Worm (Caenorhabditis elegans) whole organism, midembryonic: ENCODE data around the gene Y42G9A.3.

Experiments
- T22C8.4 ChIP-seq: fragments of 200-800 bp; sonication (Bioruptor generic); IDR thresholded peaks from 2 replicates; pipeline ENCODE4 v1.3.6; 2022; ENCODE audit warnings: missing genetic modification characterization, missing compliant biosample characterization
- cog-1 ChIP-seq: sonication (generic microtip); optimal IDR thresholded peaks from 2 replicates; lab custom pipeline; 2016; ENCODE audit warnings: missing genetic modification characterization, missing compliant biosample characterization
- flt-1 ChIP-seq: fragments of 200-800 bp; sonication (Bioruptor generic); IDR thresholded peaks from 2 replicates; pipeline ENCODE4 v1.3.6; 2022; ENCODE audit warnings: missing genetic modification characterization, missing compliant biosample characterization
- klf-2 ChIP-seq: fragments of 200-800 bp; sonication (Bioruptor generic); conservative IDR thresholded peaks from 2 replicates; pipeline ENCODE4 v1.3.6; 2022; ENCODE audit warnings: missing genetic modification reagents, missing genetic modification characterization, missing compliant biosample characterization
- med-1 ChIP-seq: sonication (generic microtip); optimal IDR thresholded peaks from 2 replicates; lab custom pipeline; 2017; ENCODE audit warnings: missing genetic modification characterization, mild to moderate bottlenecking, missing compliant biosample characterization, antibody characterized with exemption, missing genetic modification reagents; ENCODE audit not compliant: insufficient read depth
- ref-1 ChIP-seq: fragments of 200-800 bp; sonication (Bioruptor generic); conservative IDR thresholded peaks from 2 replicates; pipeline ENCODE4 v1.3.6; 2022; ENCODE audit warnings: missing genetic modification reagents, missing genetic modification characterization, missing compliant biosample characterization
- tab-1 ChIP-seq: fragments of 200-800 bp; sonication (Bioruptor generic); IDR thresholded peaks from 2 replicates; pipeline ENCODE4 v1.3.6; 2022; ENCODE audit warnings: missing genetic modification characterization, missing compliant biosample characterization
- ztf-23 ChIP-seq: fragments of 200-800 bp; sonication (Bioruptor generic); IDR thresholded peaks from 2 replicates; pipeline ENCODE4 v1.3.6; 2022; ENCODE audit warnings: missing genetic modification reagents, missing genetic modification characterization, missing compliant biosample characterization
- ztf-29 ChIP-seq: fragments of 200-800 bp; sonication (Bioruptor generic); IDR thresholded peaks from 2 replicates; pipeline ENCODE4 v1.3.6; 2022; ENCODE audit warnings: missing genetic modification reagents, missing genetic modification characterization, missing compliant biosample characterization

Y42G9A.3 gene

ce11 chrIII:6145896-6146295 lies at the start of gene Y42G9A.3:
TSS of gene Y42G9A.3 (plus strand) at chrIII:6146258.
- no peak for TF ChIP-seq ref-1 (GFP tag; lab: Robert Waterston, UW)
- no peak for TF ChIP-seq ztf-23 (GFP tag; lab: Robert Waterston, UW)
- no peak for TF ChIP-seq tab-1 (GFP tag; lab: Robert Waterston, UW)
- TF ChIP-seq flt-1, result no peak
- TF ChIP-seq klf-2 (GFP tag; lab: Robert Waterston, UW), result no peak
- TF ChIP-seq T22C8.4 (GFP tag; lab: Robert Waterston, UW), result no peak
- no peak for TF ChIP-seq cog-1 (tag; lab: Kevin White, UChicago)
- TF ChIP-seq ztf-29, result no peak
- no peak for TF ChIP-seq med-1

- TF ChIP-seq cog-1 (tag; lab: Kevin White, UChicago) (no peak), ref-1 (GFP tag; lab: Robert Waterston, UW) (no peak), ztf-29 (no peak), tab-1 (GFP tag; lab: Robert Waterston, UW) (no peak), ztf-23 (GFP tag; lab: Robert Waterston, UW) (no peak), flt-1 (no peak), med-1 (no peak), klf-2 (GFP tag; lab: Robert Waterston, UW) (no peak), T22C8.4 (GFP tag; lab: Robert Waterston, UW) (no peak)
Measured at ce11 chrIII:6102762-6103161, 43.3 kb upstream of the Y42G9A.3 start, which contains the start of gene C05D10.4. TSS of gene C05D10.4 (minus strand) at chrIII:6102862.

ce11 chrIII:6105897-6106296 lies 40.2 kb upstream of the Y42G9A.3 start:
- TF ChIP-seq med-1 (no peak), tab-1 (GFP tag; lab: Robert Waterston, UW) (no peak), ztf-29 (no peak), cog-1 (tag; lab: Kevin White, UChicago) (no peak), T22C8.4 (GFP tag; lab: Robert Waterston, UW) (no peak), klf-2 (GFP tag; lab: Robert Waterston, UW) (no peak), flt-1 (no peak), ref-1 (GFP tag; lab: Robert Waterston, UW) (no peak), ztf-23 (GFP tag; lab: Robert Waterston, UW) (no peak)

ce11 chrIII:6110187-6110586 lies 35.9 kb upstream of the Y42G9A.3 start:
- no peak for TF ChIP-seq ztf-29
- no peak for TF ChIP-seq T22C8.4 (GFP tag; lab: Robert Waterston, UW)
- TF ChIP-seq ref-1 (GFP tag; lab: Robert Waterston, UW), result no peak
- TF ChIP-seq cog-1 (tag; lab: Kevin White, UChicago), result no peak
- no peak for TF ChIP-seq ztf-23 (GFP tag; lab: Robert Waterston, UW)
- no peak for TF ChIP-seq klf-2 (GFP tag; lab: Robert Waterston, UW)
- TF ChIP-seq flt-1, result no peak
- TF ChIP-seq tab-1 (GFP tag; lab: Robert Waterston, UW), result no peak
- TF ChIP-seq med-1, result no peak

- TF ChIP-seq cog-1 (tag; lab: Kevin White, UChicago), result no peak
- no peak for TF ChIP-seq flt-1
- no peak for TF ChIP-seq T22C8.4 (GFP tag; lab: Robert Waterston, UW)
- no peak for TF ChIP-seq tab-1 (GFP tag; lab: Robert Waterston, UW)
- TF ChIP-seq med-1, result no peak
- TF ChIP-seq ztf-23 (GFP tag; lab: Robert Waterston, UW), result no peak
- no peak for TF ChIP-seq klf-2 (GFP tag; lab: Robert Waterston, UW)
- no peak for TF ChIP-seq ref-1 (GFP tag; lab: Robert Waterston, UW)
- TF ChIP-seq ztf-29, result no peak
Measured at ce11 chrIII:6116281-6116886, 29.7 kb upstream of the Y42G9A.3 start, which contains the start of gene nmt-1. TSS of gene nmt-1 (minus strand) at chrIII:6116331.

- no peak for TF ChIP-seq cog-1 (tag; lab: Kevin White, UChicago)
- TF ChIP-seq med-1, result no peak
- no peak for TF ChIP-seq ztf-29
- TF ChIP-seq ztf-23 (GFP tag; lab: Robert Waterston, UW), result no peak
- no peak for TF ChIP-seq ref-1 (GFP tag; lab: Robert Waterston, UW)
- TF ChIP-seq tab-1 (GFP tag; lab: Robert Waterston, UW), result no peak
- no peak for TF ChIP-seq T22C8.4 (GFP tag; lab: Robert Waterston, UW)
- TF ChIP-seq flt-1, result no peak
- no peak for TF ChIP-seq klf-2 (GFP tag; lab: Robert Waterston, UW)
Measured at ce11 chrIII:6116981-6117380, 29.1 kb upstream of the Y42G9A.3 start.

ce11 chrIII:6118320-6118719 lies 27.7 kb upstream of the Y42G9A.3 start, which contains the start of gene kin-18:
TSS of gene kin-18 (plus strand) at chrIII:6118620.
- TF ChIP-seq flt-1, result no peak
- no peak for TF ChIP-seq med-1
- TF ChIP-seq ztf-29, result no peak
- TF ChIP-seq T22C8.4 (GFP tag; lab: Robert Waterston, UW), result no peak
- no peak for TF ChIP-seq ref-1 (GFP tag; lab: Robert Waterston, UW)
- TF ChIP-seq klf-2 (GFP tag; lab: Robert Waterston, UW), result no peak
- no peak for TF ChIP-seq ztf-23 (GFP tag; lab: Robert Waterston, UW)
- TF ChIP-seq tab-1 (GFP tag; lab: Robert Waterston, UW), result no peak
- TF ChIP-seq cog-1 (tag; lab: Kevin White, UChicago), result no peak

ce11 chrIII:6120990-6121389 lies 25.1 kb upstream of the Y42G9A.3 start:
- TF ChIP-seq flt-1 (no peak), tab-1 (GFP tag; lab: Robert Waterston, UW) (no peak), cog-1 (tag; lab: Kevin White, UChicago) (no peak), ztf-29 (no peak), klf-2 (GFP tag; lab: Robert Waterston, UW) (no peak), med-1 (no peak), ref-1 (GFP tag; lab: Robert Waterston, UW) (no peak), ztf-23 (GFP tag; lab: Robert Waterston, UW) (no peak), T22C8.4 (GFP tag; lab: Robert Waterston, UW) (no peak)

ce11 chrIII:6123647-6124046 lies 22.4 kb upstream of the Y42G9A.3 start:
- TF ChIP-seq flt-1, result 0 out of 2 replicates have a peak, but pooled peaks have one; percentile 35
- no peak for TF ChIP-seq klf-2 (GFP tag; lab: Robert Waterston, UW)

ce11 chrIII:6132068-6132467 lies 14.0 kb upstream of the Y42G9A.3 start:
- TF ChIP-seq ztf-29, result no peak
- no peak for TF ChIP-seq tab-1 (GFP tag; lab: Robert Waterston, UW)
- TF ChIP-seq T22C8.4 (GFP tag; lab: Robert Waterston, UW), result no peak
